Worm (Caenorhabditis elegans) whole organism, L3 larva: Measurements from ENCODE around the gene Y55F3BR.2.
"Not testable (repeated sequence)": the region's sequence is repeated elsewhere in the genome, so short reads cannot be mapped to it uniquely, and the experiment has no call there.

Experiments
- ZK546.5 ChIP-seq: sonication (generic microtip); optimal IDR thresholded peaks from 2 replicates; lab custom pipeline; 2017; ENCODE audit warnings: missing biosample characterization, missing genetic modification characterization
- aly-2 ChIP-seq: fragments of 150-350 bp; optimal IDR thresholded peaks from 2 replicates; lab custom pipeline; 2014; ENCODE audit warnings: missing biosample characterization, missing genetic modification characterization
- ceh-16 ChIP-seq: sonication (generic microtip); optimal IDR thresholded peaks from 2 replicates; lab custom pipeline; 2017; ENCODE audit warnings: missing biosample characterization, missing genetic modification characterization
- ceh-28 ChIP-seq: fragments of 150-350 bp; optimal IDR thresholded peaks from 2 replicates; lab custom pipeline; 2014; ENCODE audit warnings: missing biosample characterization, missing genetic modification reagents, missing genetic modification characterization
- ceh-82 ChIP-seq: fragments of 150-350 bp; optimal IDR thresholded peaks from 2 replicates; lab custom pipeline; 2014; ENCODE audit warnings: missing biosample characterization, missing genetic modification characterization
- ceh-9 ChIP-seq: sonication (generic microtip); optimal IDR thresholded peaks from 2 replicates; lab custom pipeline; 2018; ENCODE audit warnings: missing biosample characterization, missing genetic modification characterization
- egl-27 ChIP-seq: sonication (generic microtip); optimal IDR thresholded peaks from 4 replicates; lab custom pipeline; 2017; ENCODE audit warnings: missing biosample characterization, missing genetic modification reagents, missing genetic modification characterization
- egl-5 ChIP-seq: fragments of 150-350 bp; optimal IDR thresholded peaks from 2 replicates; lab custom pipeline; 2017; ENCODE audit warnings: missing biosample characterization, missing genetic modification reagents, missing genetic modification characterization, inconsistent platforms
- elt-1 ChIP-seq: fragments of 150-350 bp; optimal IDR thresholded peaks from 2 replicates; lab custom pipeline; 2014; ENCODE audit warnings: missing biosample characterization, missing genetic modification characterization
- elt-2 ChIP-seq: sonication (generic microtip); optimal IDR thresholded peaks from 2 replicates; lab custom pipeline; 2016; ENCODE audit warnings: missing genetic modification reagents, mild to moderate bottlenecking, missing genetic modification characterization, missing compliant biosample characterization
- elt-3 ChIP-seq, 3 experiments: fragments of 150-350 bp in 1 of 3; sonication (generic microtip) in 2 of 3; optimal IDR thresholded peaks; 2 replicates in 2 of 3; 4 replicates in 1 of 3; lab custom pipeline; 2014 to 2017; ENCODE audit warnings: missing biosample characterization in 3 of 3, missing genetic modification characterization in 3 of 3
- eor-1 ChIP-seq, 2 experiments: fragments of 150-350 bp; optimal IDR thresholded peaks; 2 replicates each; lab custom pipeline; 2014 to 2018; ENCODE audit warnings: missing biosample characterization in 2 of 2, missing genetic modification characterization in 2 of 2
- fkh-10 ChIP-seq: sonication (generic microtip); optimal IDR thresholded peaks from 2 replicates; lab custom pipeline; 2017; ENCODE audit warnings: missing biosample characterization, missing genetic modification reagents, missing genetic modification characterization
- fkh-2 ChIP-seq: fragments of 150-350 bp; optimal IDR thresholded peaks from 2 replicates; lab custom pipeline; 2014; ENCODE audit warnings: missing biosample characterization, missing genetic modification reagents, missing genetic modification characterization
- jun-1 ChIP-seq: fragments of 150-350 bp; optimal IDR thresholded peaks from 2 replicates; lab custom pipeline; 2014; ENCODE audit warnings: missing biosample characterization, missing genetic modification reagents, missing genetic modification characterization
- lin-15B ChIP-seq: fragments of 150-350 bp; optimal IDR thresholded peaks from 2 replicates; lab custom pipeline; 2014; ENCODE audit warnings: missing biosample characterization, missing genetic modification characterization
- lin-39 ChIP-seq: fragments of 150-350 bp; optimal IDR thresholded peaks from 2 replicates; lab custom pipeline; 2018; ENCODE audit warnings: missing biosample characterization, missing genetic modification reagents, missing genetic modification characterization
- lsy-12 ChIP-seq: sonication (generic microtip); optimal IDR thresholded peaks from 2 replicates; lab custom pipeline; 2016; ENCODE audit warnings: mild to moderate bottlenecking, missing genetic modification characterization, missing compliant biosample characterization
- mdl-1 ChIP-seq: fragments of 150-350 bp; optimal IDR thresholded peaks from 2 replicates; lab custom pipeline; 2014; ENCODE audit warnings: missing biosample characterization, missing genetic modification characterization
- nfya-1 ChIP-seq: sonication (generic microtip); optimal IDR thresholded peaks from 2 replicates; lab custom pipeline; 2017; ENCODE audit warnings: missing genetic modification characterization, mild to moderate bottlenecking, missing compliant biosample characterization, antibody characterized with exemption, moderate library complexity; ENCODE audit not compliant: insufficient read depth
- nhr-11 ChIP-seq: fragments of 150-350 bp; optimal IDR thresholded peaks from 2 replicates; lab custom pipeline; 2014; ENCODE audit warnings: missing biosample characterization, missing genetic modification characterization
- nhr-23 ChIP-seq: fragments of 150-350 bp; optimal IDR thresholded peaks from 2 replicates; lab custom pipeline; 2014; ENCODE audit warnings: missing biosample characterization, missing genetic modification reagents, missing genetic modification characterization
- nhr-25 ChIP-seq: sonication (generic microtip); optimal IDR thresholded peaks from 2 replicates; lab custom pipeline; 2017; ENCODE audit warnings: missing biosample characterization, missing genetic modification characterization
- nhr-28 ChIP-seq: fragments of 150-350 bp; optimal IDR thresholded peaks from 2 replicates; lab custom pipeline; 2014; ENCODE audit warnings: missing biosample characterization, missing genetic modification characterization
- nhr-67 ChIP-seq: fragments of 150-350 bp; optimal IDR thresholded peaks from 2 replicates; lab custom pipeline; 2014; ENCODE audit warnings: missing biosample characterization, missing genetic modification characterization
- nhr-76 ChIP-seq: fragments of 150-350 bp; sonication (generic microtip); optimal IDR thresholded peaks from 5 replicates; lab custom pipeline; 2014; ENCODE audit warnings: missing biosample characterization, missing genetic modification characterization
- nhr-77 ChIP-seq: fragments of 150-350 bp; optimal IDR thresholded peaks from 2 replicates; lab custom pipeline; 2014; ENCODE audit warnings: missing biosample characterization, missing genetic modification characterization
- pha-4 ChIP-seq: fragments of 150-350 bp; optimal IDR thresholded peaks from 2 replicates; lab custom pipeline; 2014; ENCODE audit warnings: missing biosample characterization, missing genetic modification reagents, missing genetic modification characterization
- pqm-1 ChIP-seq: fragments of 150-350 bp; optimal IDR thresholded peaks from 2 replicates; lab custom pipeline; 2017; ENCODE audit warnings: missing biosample characterization, missing genetic modification characterization, inconsistent platforms
- sea-2 ChIP-seq: fragments of 150-350 bp; sonication (generic microtip); optimal IDR thresholded peaks from 4 replicates; lab custom pipeline; 2014; ENCODE audit warnings: missing biosample characterization, missing genetic modification reagents, missing genetic modification characterization
- skn-1 ChIP-seq: fragments of 150-350 bp; optimal IDR thresholded peaks from 2 replicates; lab custom pipeline; 2014; ENCODE audit warnings: missing biosample characterization, missing genetic modification characterization
- unc-39 ChIP-seq: sonication (generic microtip); optimal IDR thresholded peaks from 4 replicates; lab custom pipeline; 2017; ENCODE audit warnings: missing biosample characterization, missing genetic modification characterization
- unc-62 ChIP-seq: fragments of 150-350 bp; sonication (generic microtip); optimal IDR thresholded peaks from 4 replicates; lab custom pipeline; 2014; ENCODE audit warnings: missing biosample characterization, missing genetic modification reagents, missing genetic modification characterization
- ztf-11 ChIP-seq: fragments of 150-350 bp; optimal IDR thresholded peaks from 2 replicates; lab custom pipeline; 2014; ENCODE audit warnings: missing biosample characterization, missing genetic modification characterization
- ztf-4 ChIP-seq: fragments of 150-350 bp; optimal IDR thresholded peaks from 2 replicates; lab custom pipeline; 2014; ENCODE audit warnings: missing biosample characterization, missing genetic modification characterization

The Y55F3BR.2 gene

DNA sequence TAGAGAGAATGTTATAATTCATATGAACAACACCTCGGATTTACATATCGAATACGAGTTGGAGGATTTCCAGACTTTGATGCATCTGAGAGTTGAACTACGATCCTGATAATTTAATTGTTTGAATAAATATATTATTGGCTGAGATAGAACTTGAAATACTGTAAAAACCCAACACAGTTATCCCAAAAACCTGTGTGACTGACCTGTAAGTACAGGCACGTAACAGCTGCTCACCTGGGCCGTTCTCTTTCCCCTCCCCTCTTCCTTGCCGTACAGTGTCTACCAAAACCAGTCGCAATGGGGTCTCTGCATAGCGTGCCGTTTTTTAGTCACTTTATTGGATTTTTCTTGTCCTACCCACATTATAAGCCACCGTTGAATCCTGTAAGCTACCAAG lies 46.2 kb downstream of the Y55F3BR.2 start, which contains the start of gene fbxc-12:
Gene fbxc-12, plus strand, starts transcription at position 301 of the 400 bp plus-strand sequence.
- not testable (repeated sequence) for TF ChIP-seq ceh-9 (tag; lab: Kevin White, UChicago); ztf-11 (tag; lab: Kevin White, UChicago); elt-2

DNA sequence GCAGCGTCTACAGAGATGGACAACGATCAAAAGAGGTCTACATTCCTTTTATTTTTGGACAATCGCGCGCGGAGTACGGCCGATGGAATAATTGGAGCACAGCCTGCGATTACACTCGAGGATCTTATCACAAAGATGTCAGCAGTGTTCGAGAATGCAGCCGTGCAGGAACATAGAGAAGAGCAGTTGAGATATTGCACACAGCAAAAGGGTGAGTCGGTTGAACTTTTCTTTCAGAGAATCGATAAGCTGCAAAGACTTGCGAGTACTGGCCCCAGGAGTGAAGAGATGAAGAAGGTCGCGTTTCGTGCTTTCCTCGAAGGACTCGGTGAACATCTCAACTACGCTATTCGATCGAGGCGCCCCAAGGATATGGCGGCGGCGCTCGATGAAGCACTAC lies 56.1 kb downstream of the Y55F3BR.2 start:
- no peak for TF ChIP-seq elt-1 (tag; lab: Kevin White, UChicago)
- no peak for TF ChIP-seq unc-62
- no peak for TF ChIP-seq unc-39 (tag; lab: Kevin White, UChicago)
- no peak for TF ChIP-seq skn-1 (tag; lab: Kevin White, UChicago)
- TF ChIP-seq fkh-2 (tag; lab: Kevin White, UChicago), result no peak
- no peak for TF ChIP-seq nfya-1 (tag; lab: Kevin White, UChicago)
- TF ChIP-seq nhr-23 (tag; lab: Kevin White, UChicago), result no peak
- TF ChIP-seq jun-1 (tag; lab: Kevin White, UChicago), result no peak
- TF ChIP-seq nhr-11 (tag; lab: Kevin White, UChicago), result no peak
- no peak for TF ChIP-seq ceh-9 (tag; lab: Kevin White, UChicago)
- TF ChIP-seq ztf-11 (tag; lab: Kevin White, UChicago), result no peak
- TF ChIP-seq nhr-76 (tag; lab: Kevin White, UChicago), result no peak
- TF ChIP-seq fkh-10, result no peak
- TF ChIP-seq ceh-82, result no peak
- no peak for TF ChIP-seq aly-2 (tag; lab: Kevin White, UChicago)
- TF ChIP-seq nhr-67, result no peak
- no peak for TF ChIP-seq pha-4 (tag; lab: Kevin White, UChicago)
- TF ChIP-seq ZK546.5 (tag; lab: Kevin White, UChicago), result no peak
- no peak for TF ChIP-seq ztf-4 (tag; lab: Kevin White, UChicago)

DNA sequence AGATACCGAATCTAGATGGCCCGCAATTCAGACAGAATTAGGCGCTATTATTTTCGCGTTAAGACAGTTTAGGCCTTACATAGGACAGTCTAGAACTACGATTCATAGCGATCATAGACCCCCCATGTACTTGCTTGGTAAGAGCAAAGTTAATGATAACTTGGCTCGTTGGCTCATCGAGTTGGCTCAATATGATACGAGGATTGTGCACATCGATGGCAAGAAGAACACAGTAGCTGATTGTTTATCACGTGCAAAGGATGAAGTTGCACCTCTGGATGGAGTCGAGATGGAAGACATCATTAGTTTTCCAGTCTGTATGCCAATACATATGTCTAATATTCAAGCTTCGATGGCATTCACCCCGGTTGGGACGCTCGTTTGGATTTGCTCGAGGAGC lies 58.9 kb downstream of the Y55F3BR.2 start:
- TF ChIP-seq ceh-16 (tag; lab: Kevin White, UChicago) (no peak), egl-27 (no peak), nfya-1 (tag; lab: Kevin White, UChicago) (no peak), ceh-28 (tag; lab: Kevin White, UChicago) (no peak), fkh-10 (no peak), sea-2 (GFP tag; lab: Kevin White, UChicago) (no peak), elt-3 (tag; optimal IDR thresholded peaks at IDR 0.05; lab: Kevin White, UChicago) (no peak), nhr-77 (tag; lab: Kevin White, UChicago) (no peak), lsy-12 (tag; lab: Kevin White, UChicago) (no peak), nhr-23 (tag; lab: Kevin White, UChicago) (no peak), lin-15B (tag; lab: Kevin White, UChicago) (no peak), pqm-1 (tag; lab: Kevin White, UChicago) (no peak), lin-39 (tag; lab: Kevin White, UChicago) (no peak), ztf-4 (tag; lab: Kevin White, UChicago) (no peak), nhr-25 (tag; lab: Kevin White, UChicago) (no peak)

DNA sequence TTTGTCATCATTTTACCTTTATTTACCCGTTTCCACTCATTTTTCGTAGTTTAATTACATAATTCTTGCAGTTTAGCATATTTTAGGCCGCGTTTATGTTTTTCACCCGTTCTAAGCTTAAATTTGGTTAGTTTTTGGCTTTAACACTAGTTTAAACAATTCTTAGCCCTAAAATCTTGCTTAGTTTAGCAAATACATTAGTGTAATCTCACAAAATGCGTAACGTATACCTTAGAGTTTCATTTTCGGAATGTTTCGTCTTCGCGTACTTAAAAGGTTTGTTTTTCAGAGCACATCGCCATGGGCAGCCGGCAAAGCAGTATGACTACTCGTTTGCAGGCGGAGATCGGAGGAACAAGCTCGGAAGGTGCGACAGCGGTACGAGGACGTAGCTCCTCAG lies 61.0 kb downstream of the Y55F3BR.2 start, which contains the start of gene F58H7.5:
Gene F58H7.5, plus strand, starts transcription at position 301 of the 400 bp plus-strand sequence.
- no peak for TF ChIP-seq elt-1 (tag; lab: Kevin White, UChicago)
- TF ChIP-seq nfya-1 (tag; lab: Kevin White, UChicago), result no peak
- TF ChIP-seq nhr-25 (tag; lab: Kevin White, UChicago), result no peak
- no peak for TF ChIP-seq nhr-28
- TF ChIP-seq eor-1 (tag; optimal IDR thresholded peaks at IDR 0.05; lab: Kevin White, UChicago), result no peak
- TF ChIP-seq mdl-1 (tag; lab: Kevin White, UChicago), result no peak
- no peak for TF ChIP-seq elt-3 (tag; optimal IDR thresholded peaks at IDR 0.05; lab: Kevin White, UChicago)
- TF ChIP-seq egl-5, result no peak
- TF ChIP-seq nhr-23 (tag; lab: Kevin White, UChicago), result no peak
- TF ChIP-seq ceh-16 (tag; lab: Kevin White, UChicago), result no peak
- TF ChIP-seq, all 47 proteins: peak for 0
